Fruit fly (Drosophila melanogaster) whole organism, adult: ENCODE data around the gene SrpRalpha.
A peak's percentile ranks its signal among the peaks of the same experiment; 100 is the strongest.

Experiments used
- CG11617 ChIP-seq: fragments of 200-800 bp; sonication (Bioruptor generic); optimal IDR thresholded peaks from 2 replicates; lab custom pipeline; 2017; ENCODE audit warnings: mild to moderate bottlenecking, missing biosample characterization, missing genetic modification reagents, missing genetic modification characterization
- CG12768 ChIP-seq: fragments of 200-800 bp; sonication (Bioruptor generic); optimal IDR thresholded peaks from 2 replicates; lab custom pipeline; 2017; ENCODE audit warnings: missing biosample characterization, missing genetic modification characterization, mild to moderate bottlenecking, moderate library complexity, missing genetic modification reagents
- CG14711 ChIP-seq: fragments of 200-800 bp; sonication (Bioruptor generic); optimal IDR thresholded peaks from 2 replicates; lab custom pipeline; 2018; ENCODE audit warnings: missing biosample characterization, mild to moderate bottlenecking, missing genetic modification characterization, moderate library complexity
- CG1620 ChIP-seq: fragments of 200-800 bp; sonication (Bioruptor generic); optimal IDR thresholded peaks from 2 replicates; lab custom pipeline; 2016; ENCODE audit warnings: missing biosample characterization, missing genetic modification characterization
- CG33017 ChIP-seq: fragments of 200-800 bp; sonication (Bioruptor generic); optimal IDR thresholded peaks from 2 replicates; lab custom pipeline; 2018; ENCODE audit warnings: missing biosample characterization, mild to moderate bottlenecking, missing genetic modification characterization, moderate library complexity
- CG5204 ChIP-seq: fragments of 200-800 bp; sonication (Bioruptor generic); optimal IDR thresholded peaks from 2 replicates; lab custom pipeline; 2016; ENCODE audit warnings: missing biosample characterization, missing genetic modification characterization
- CG7045 ChIP-seq: fragments of 200-800 bp; sonication (Bioruptor generic); optimal IDR thresholded peaks from 2 replicates; lab custom pipeline; 2017; ENCODE audit warnings: missing biosample characterization, mild to moderate bottlenecking, missing genetic modification characterization
- CG7101 ChIP-seq: fragments of 200-800 bp; sonication (Bioruptor generic); optimal IDR thresholded peaks from 2 replicates; lab custom pipeline; 2018; ENCODE audit warnings: missing biosample characterization, mild to moderate bottlenecking, missing genetic modification characterization, moderate library complexity
- Crg-1 ChIP-seq: fragments of 200-800 bp; sonication (Bioruptor generic); optimal IDR thresholded peaks from 2 replicates; lab custom pipeline; 2016; ENCODE audit warnings: missing biosample characterization, missing genetic modification characterization
- Hr96 ChIP-seq: fragments of 200-800 bp; sonication (Bioruptor generic); optimal IDR thresholded peaks from 2 replicates; lab custom pipeline; 2016; ENCODE audit warnings: missing biosample characterization, missing genetic modification characterization
- Mnt ChIP-seq: fragments of 200-800 bp; sonication (Bioruptor generic); optimal IDR thresholded peaks from 2 replicates; lab custom pipeline; 2016; ENCODE audit warnings: missing biosample characterization, mild to moderate bottlenecking, missing genetic modification characterization
- bab1 ChIP-seq: fragments of 200-800 bp; sonication (Bioruptor generic); optimal IDR thresholded peaks from 3 replicates; lab custom pipeline; 2019; ENCODE audit warnings: missing biosample characterization, mild to moderate bottlenecking, missing genetic modification characterization, moderate library complexity
- cic ChIP-seq: fragments of 200-800 bp; sonication (Bioruptor generic); optimal IDR thresholded peaks from 2 replicates; lab custom pipeline; 2017; ENCODE audit warnings: missing biosample characterization, mild to moderate bottlenecking, missing genetic modification characterization, moderate library complexity
- cnc ChIP-seq, 2 experiments: fragments of >200 bp; optimal IDR thresholded peaks; 2 replicates each; lab custom pipeline; 2017
- kay ChIP-seq: fragments of 200-800 bp; sonication (Bioruptor generic); peaks from one replicate; lab custom pipeline; 2016; ENCODE audit warnings: missing biosample characterization, missing genetic modification characterization, borderline replicate concordance
- ovo ChIP-seq: fragments of 200-800 bp; sonication (Bioruptor generic); optimal IDR thresholded peaks from 2 replicates; lab custom pipeline; 2016; ENCODE audit warnings: missing biosample characterization, missing genetic modification characterization
- pad ChIP-seq: fragments of 200-800 bp; sonication (Bioruptor generic); optimal IDR thresholded peaks from 3 replicates; lab custom pipeline; 2017; ENCODE audit warnings: missing biosample characterization, missing genetic modification characterization, mild to moderate bottlenecking, moderate library complexity, missing genetic modification reagents
- tj ChIP-seq: fragments of 200-800 bp; sonication (Bioruptor generic); optimal IDR thresholded peaks from 3 replicates; lab custom pipeline; 2017; ENCODE audit warnings: missing biosample characterization, mild to moderate bottlenecking, missing genetic modification characterization, moderate library complexity
- toe ChIP-seq: fragments of 200-800 bp; sonication (Bioruptor generic); optimal IDR thresholded peaks from 2 replicates; lab custom pipeline; 2016; ENCODE audit warnings: missing biosample characterization, missing genetic modification characterization

SrpRalpha gene

DNA sequence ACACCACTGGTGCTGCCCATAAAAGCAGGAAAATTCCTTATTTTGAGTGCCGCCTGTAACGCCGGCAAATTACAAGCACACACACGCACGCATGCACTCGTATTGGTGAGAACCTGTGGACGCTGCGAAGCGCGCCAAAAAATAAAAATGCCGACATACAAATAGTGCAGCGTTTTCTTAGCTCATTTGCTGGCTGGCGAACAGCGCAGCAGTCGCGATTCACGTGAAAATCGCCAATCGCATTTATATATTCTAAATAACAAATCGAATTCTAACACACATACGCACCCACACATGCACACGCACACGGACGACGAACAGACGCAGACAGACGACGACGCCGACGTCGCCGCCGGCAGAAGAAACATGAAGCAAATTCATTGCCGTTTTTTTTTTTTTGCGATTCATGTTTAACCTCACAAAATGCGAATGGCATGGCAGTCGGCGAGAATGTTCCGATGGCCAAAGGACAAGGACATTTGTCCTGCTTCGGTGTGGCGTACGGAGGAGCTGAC lies 18.7 kb upstream of the SrpRalpha start:
- TF ChIP-seq tj (peak; percentile 61), toe (GFP tag; lab: Kevin White, UChicago) (no peak), cic (GFP tag; lab: Kevin White, UChicago) (peak; percentile 9), CG7045 (GFP tag; lab: Kevin White, UChicago) (no peak), Mnt (GFP tag; lab: Kevin White, UChicago) (peak; percentile 81), CG33017 (tag; lab: Kevin White, UChicago) (no peak), cnc (optimal IDR thresholded peaks at IDR 0.05; lab: Kevin White, UChicago) (no peak), ovo (GFP tag; lab: Kevin White, UChicago) (no peak), CG7101 (no peak)

DNA sequence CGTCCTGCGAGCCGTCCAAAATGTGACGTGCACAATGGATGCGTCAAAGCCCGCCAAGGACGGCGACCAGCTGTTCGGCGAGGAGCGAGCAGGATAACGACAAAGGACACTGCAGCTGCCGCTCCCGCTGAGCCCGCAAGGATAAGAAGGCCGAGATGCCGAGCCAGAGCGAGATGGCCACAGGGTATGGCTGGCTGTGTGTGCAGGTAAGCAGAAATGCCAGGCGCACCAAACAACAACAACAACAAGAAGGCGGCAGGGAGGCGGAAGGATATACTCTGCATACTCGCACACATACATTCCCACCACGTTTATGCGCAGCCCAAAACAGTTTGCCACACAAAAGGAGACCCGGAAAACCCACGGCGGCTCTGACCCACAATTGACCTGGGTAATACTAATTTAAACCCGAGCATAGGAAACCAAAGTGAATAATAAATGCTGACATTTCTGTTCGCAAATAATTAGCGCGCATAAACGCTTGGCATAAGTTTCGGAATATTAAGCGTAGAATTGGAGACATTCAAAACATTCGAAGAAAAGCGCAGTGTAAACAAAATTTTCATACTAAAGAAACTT lies 17.8 kb upstream of the SrpRalpha start:
- TF ChIP-seq tj (peak; percentile 70), CG11617 (GFP tag; lab: Kevin White, UChicago) (peak; percentile 19), CG33017 (tag; lab: Kevin White, UChicago) (peak; percentile 63), CG7101 (peak; percentile 62), CG14711 (tag; lab: Kevin White, UChicago) (peak; percentile 59), CG5204 (GFP tag; lab: Kevin White, UChicago) (peak; percentile 24), bab1 (GFP tag; lab: Kevin White, UChicago) (peak; percentile 38), CG1620 (GFP tag; lab: Kevin White, UChicago) (no peak), CG12768 (GFP tag; lab: Kevin White, UChicago) (peak; percentile 53), cic (GFP tag; lab: Kevin White, UChicago) (no peak), CG7045 (GFP tag; lab: Kevin White, UChicago) (peak; percentile 57), pad (peak; percentile 5), kay (no peak)

DNA sequence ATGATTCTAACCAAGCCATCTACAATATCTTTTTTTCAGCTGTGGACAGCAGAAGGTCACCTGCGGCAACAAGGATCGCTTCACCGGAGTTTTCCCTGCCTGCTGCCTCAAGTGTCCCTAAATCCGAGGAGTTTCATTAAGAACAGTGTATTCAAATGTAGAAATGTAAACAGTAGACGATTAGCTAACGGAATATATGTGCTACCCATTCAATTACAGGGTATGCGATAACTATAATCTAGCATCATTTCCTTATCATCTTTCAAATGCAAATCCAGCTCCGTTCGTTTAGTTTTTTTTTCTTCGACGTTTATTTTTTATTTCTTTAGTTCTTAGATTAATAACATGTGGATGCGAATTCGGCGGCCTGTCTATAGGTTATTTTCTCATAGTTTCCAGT lies 15.7 kb upstream of the SrpRalpha start:
- no peak for TF ChIP-seq Mnt (GFP tag; lab: Kevin White, UChicago)
- no peak for TF ChIP-seq cic (GFP tag; lab: Kevin White, UChicago)
- no peak for TF ChIP-seq ovo (GFP tag; lab: Kevin White, UChicago)
- no peak for TF ChIP-seq toe (GFP tag; lab: Kevin White, UChicago)
- TF ChIP-seq CG7101, result no peak
- TF ChIP-seq CG5204 (GFP tag; lab: Kevin White, UChicago), result no peak
- no peak for TF ChIP-seq pad

DNA sequence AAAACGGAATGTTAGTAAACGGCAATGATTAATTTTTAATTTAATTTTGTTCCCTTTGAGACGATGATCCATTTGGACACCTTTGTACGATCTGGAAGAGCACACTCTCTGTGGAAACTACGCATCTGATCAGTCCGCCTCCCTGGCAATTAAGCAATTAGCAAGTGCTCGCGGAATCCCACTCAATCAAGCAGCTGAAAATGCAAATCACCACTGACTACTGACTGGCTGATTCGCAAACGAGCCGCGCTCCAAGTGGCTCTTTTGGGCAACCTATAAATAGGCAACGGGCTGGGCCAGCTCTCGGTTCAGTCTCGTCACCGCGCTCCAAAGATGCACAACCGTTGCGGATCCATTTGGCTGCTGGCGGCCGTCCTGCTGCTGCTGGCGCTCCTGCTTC lies 14.9 kb upstream of the SrpRalpha start, which contains the start of gene CG15201:
TSS of gene CG15201 (plus strand) at position 301 of the 400 bp plus-strand sequence.
- no peak for TF ChIP-seq kay
- no peak for TF ChIP-seq Mnt (GFP tag; lab: Kevin White, UChicago)

DNA sequence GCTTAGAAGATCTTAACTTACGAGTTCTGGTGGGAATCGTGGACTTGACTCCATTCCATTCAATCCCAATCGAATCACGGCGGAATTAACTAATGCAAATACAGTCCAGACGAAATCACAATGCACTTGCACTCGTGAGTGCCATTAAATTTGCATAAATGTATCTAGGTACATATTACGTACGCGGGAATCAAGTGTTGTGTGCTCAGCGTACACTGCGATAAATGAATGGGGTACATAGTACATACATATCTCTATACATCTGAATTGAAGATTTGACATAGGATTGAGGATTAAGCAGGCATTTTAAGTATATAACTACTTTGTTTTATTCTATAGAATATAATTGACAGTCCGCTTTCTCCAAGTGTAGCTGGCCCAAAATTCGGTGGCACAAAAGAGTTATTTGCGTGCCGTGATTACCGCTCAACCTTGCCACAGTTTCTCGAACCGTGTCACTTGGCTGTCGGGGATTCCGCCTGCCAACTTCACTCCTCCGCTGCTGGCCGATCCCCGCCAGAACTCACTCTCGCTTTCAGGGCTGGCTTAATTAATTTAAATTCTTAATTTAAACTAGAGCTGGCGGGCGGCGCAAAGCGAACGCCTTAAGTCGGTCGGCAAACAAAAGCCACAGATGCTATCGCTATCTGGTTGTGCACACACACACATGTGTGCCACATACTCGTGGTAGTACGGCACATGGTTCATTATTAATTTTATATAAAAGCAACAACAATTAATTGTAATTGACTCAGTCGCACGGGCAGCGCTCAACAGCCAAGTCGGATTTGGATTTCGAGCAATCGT lies 13.1 kb upstream of the SrpRalpha start, which contains the start of the genes CG15199 and CG15202:
TSS of gene CG15199 (minus strand) at position 51 of the 807 bp plus-strand sequence.
TSS of gene CG15202 (plus strand) at position 757 of the 807 bp plus-strand sequence.
- TF ChIP-seq CG5204 (GFP tag; lab: Kevin White, UChicago) (peak; percentile 19), Mnt (GFP tag; lab: Kevin White, UChicago) (peak; percentile 11), Hr96 (GFP tag; lab: Kevin White, UChicago) (peak; percentile 44), Crg-1 (no peak)

DNA sequence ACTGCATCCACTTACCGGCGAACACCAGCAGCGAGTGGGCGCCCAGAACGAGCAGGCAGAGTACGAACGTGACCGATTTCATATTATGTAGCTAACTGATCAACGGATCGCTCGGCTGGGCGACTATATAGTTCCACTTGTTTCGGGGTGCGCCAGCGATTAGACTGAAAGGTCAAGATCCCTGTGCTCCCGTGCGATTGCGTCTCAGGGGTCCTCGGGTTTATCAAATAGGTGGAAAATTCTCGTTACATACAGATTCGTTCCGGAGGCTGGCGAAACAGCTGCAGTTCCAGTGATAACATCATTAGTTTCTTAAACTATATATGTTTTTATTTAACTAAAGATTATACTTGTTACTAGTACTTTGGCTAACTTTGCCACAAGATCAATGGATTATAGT lies 11.3 kb upstream of the SrpRalpha start, which contains the start of gene ssp7:
TSS of gene ssp7 (minus strand) at position 101 of the 400 bp plus-strand sequence.
- no peak for TF ChIP-seq kay
- no peak for TF ChIP-seq bab1 (GFP tag; lab: Kevin White, UChicago)
- no peak for TF ChIP-seq CG14711 (tag; lab: Kevin White, UChicago)
- TF ChIP-seq toe (GFP tag; lab: Kevin White, UChicago), result no peak
- no peak for TF ChIP-seq CG12768 (GFP tag; lab: Kevin White, UChicago)

DNA sequence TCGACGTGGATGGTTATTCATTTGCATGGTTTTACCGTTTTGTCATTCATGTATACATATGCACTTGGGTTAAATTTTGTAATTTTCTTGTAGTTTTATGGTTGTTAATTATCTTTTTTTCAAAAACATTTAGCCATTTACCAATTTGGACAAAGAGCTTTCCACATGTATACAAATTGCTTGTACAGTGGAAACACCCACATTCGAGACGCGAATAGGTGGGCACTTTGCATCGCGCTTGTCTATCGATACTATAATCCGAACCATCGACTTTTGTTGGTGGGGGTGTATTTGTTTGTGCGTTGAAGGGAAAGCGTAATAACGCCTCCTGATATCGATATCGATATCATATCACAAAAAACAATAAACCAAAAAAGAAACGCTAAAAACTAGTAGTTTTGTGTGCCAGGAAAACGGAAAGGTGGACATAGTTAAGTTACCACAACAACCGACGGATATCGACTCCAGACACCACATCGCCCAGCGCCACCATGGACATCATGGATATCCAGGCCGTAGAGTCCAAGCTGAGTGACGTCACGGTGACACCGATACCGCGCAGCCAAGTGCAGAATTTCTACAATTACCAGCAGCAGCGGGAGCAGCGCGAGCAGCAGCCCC lies 8.8 kb upstream of the SrpRalpha start, which contains the start of gene CDK2AP1:
TSS of gene CDK2AP1 (plus strand) at position 294 of the 621 bp plus-strand sequence.
- TF ChIP-seq cnc (optimal IDR thresholded peaks at IDR 0.05; lab: Kevin White, UChicago) (no peak), CG1620 (GFP tag; lab: Kevin White, UChicago) (no peak), Mnt (GFP tag; lab: Kevin White, UChicago) (peak; percentile 51), CG11617 (GFP tag; lab: Kevin White, UChicago) (no peak), toe (GFP tag; lab: Kevin White, UChicago) (peak; percentile 32), bab1 (GFP tag; lab: Kevin White, UChicago) (peak; percentile 49)
